Worm (Caenorhabditis elegans) whole organism, L3 larva: ENCODE measurements around the gene F44A6.3.
A peak's percentile ranks its signal among the peaks of the same experiment; 100 is the strongest.

Experiments
- ZK546.5 ChIP-seq: sonication (generic microtip); optimal IDR thresholded peaks from 2 replicates; lab custom pipeline; 2017; ENCODE audit warnings: missing biosample characterization, missing genetic modification characterization
- aly-2 ChIP-seq: fragments of 150-350 bp; optimal IDR thresholded peaks from 2 replicates; lab custom pipeline; 2014; ENCODE audit warnings: missing biosample characterization, missing genetic modification characterization
- ama-1 ChIP-seq: fragments of 150-350 bp; optimal IDR thresholded peaks from 2 replicates; lab custom pipeline; 2018
- ceh-82 ChIP-seq: fragments of 150-350 bp; optimal IDR thresholded peaks from 2 replicates; lab custom pipeline; 2014; ENCODE audit warnings: missing biosample characterization, missing genetic modification characterization
- ceh-9 ChIP-seq: sonication (generic microtip); optimal IDR thresholded peaks from 2 replicates; lab custom pipeline; 2018; ENCODE audit warnings: missing biosample characterization, missing genetic modification characterization
- egl-27 ChIP-seq: sonication (generic microtip); optimal IDR thresholded peaks from 4 replicates; lab custom pipeline; 2017; ENCODE audit warnings: missing biosample characterization, missing genetic modification reagents, missing genetic modification characterization
- egl-5 ChIP-seq: fragments of 150-350 bp; optimal IDR thresholded peaks from 2 replicates; lab custom pipeline; 2017; ENCODE audit warnings: missing biosample characterization, missing genetic modification reagents, missing genetic modification characterization, inconsistent platforms
- elt-1 ChIP-seq: fragments of 150-350 bp; optimal IDR thresholded peaks from 2 replicates; lab custom pipeline; 2014; ENCODE audit warnings: missing biosample characterization, missing genetic modification characterization
- elt-2 ChIP-seq: sonication (generic microtip); optimal IDR thresholded peaks from 2 replicates; lab custom pipeline; 2016; ENCODE audit warnings: missing genetic modification reagents, mild to moderate bottlenecking, missing genetic modification characterization, missing compliant biosample characterization
- elt-3 ChIP-seq, 3 experiments: fragments of 150-350 bp in 1 of 3; sonication (generic microtip) in 2 of 3; optimal IDR thresholded peaks; 2 replicates in 2 of 3; 4 replicates in 1 of 3; lab custom pipeline; 2014 to 2017; ENCODE audit warnings: missing biosample characterization in 3 of 3, missing genetic modification characterization in 3 of 3
- eor-1 ChIP-seq, 2 experiments: fragments of 150-350 bp; optimal IDR thresholded peaks; 2 replicates each; lab custom pipeline; 2014 to 2018; ENCODE audit warnings: missing biosample characterization in 2 of 2, missing genetic modification characterization in 2 of 2
- fkh-2 ChIP-seq: fragments of 150-350 bp; optimal IDR thresholded peaks from 2 replicates; lab custom pipeline; 2014; ENCODE audit warnings: missing biosample characterization, missing genetic modification reagents, missing genetic modification characterization
- fos-1 ChIP-seq: fragments of 150-350 bp; optimal IDR thresholded peaks from 2 replicates; lab custom pipeline; 2014; ENCODE audit warnings: missing biosample characterization, missing genetic modification characterization
- hmg-11 ChIP-seq: sonication (generic microtip); optimal IDR thresholded peaks from 2 replicates; lab custom pipeline; 2016; ENCODE audit warnings: missing genetic modification characterization, missing compliant biosample characterization
- jun-1 ChIP-seq: fragments of 150-350 bp; optimal IDR thresholded peaks from 2 replicates; lab custom pipeline; 2014; ENCODE audit warnings: missing biosample characterization, missing genetic modification reagents, missing genetic modification characterization
- lin-15B ChIP-seq: fragments of 150-350 bp; optimal IDR thresholded peaks from 2 replicates; lab custom pipeline; 2014; ENCODE audit warnings: missing biosample characterization, missing genetic modification characterization
- lin-39 ChIP-seq: fragments of 150-350 bp; optimal IDR thresholded peaks from 2 replicates; lab custom pipeline; 2018; ENCODE audit warnings: missing biosample characterization, missing genetic modification reagents, missing genetic modification characterization
- lsy-12 ChIP-seq: sonication (generic microtip); optimal IDR thresholded peaks from 2 replicates; lab custom pipeline; 2016; ENCODE audit warnings: mild to moderate bottlenecking, missing genetic modification characterization, missing compliant biosample characterization
- mdl-1 ChIP-seq: fragments of 150-350 bp; optimal IDR thresholded peaks from 2 replicates; lab custom pipeline; 2014; ENCODE audit warnings: missing biosample characterization, missing genetic modification characterization
- mml-1 ChIP-seq: fragments of 150-350 bp; sonication (generic microtip); optimal IDR thresholded peaks from 3 replicates; lab custom pipeline; 2014; ENCODE audit warnings: missing biosample characterization, missing genetic modification characterization
- nfya-1 ChIP-seq: sonication (generic microtip); optimal IDR thresholded peaks from 2 replicates; lab custom pipeline; 2017; ENCODE audit warnings: missing genetic modification characterization, mild to moderate bottlenecking, missing compliant biosample characterization, antibody characterized with exemption, moderate library complexity; ENCODE audit not compliant: insufficient read depth
- nhr-12 ChIP-seq: fragments of 150-350 bp; optimal IDR thresholded peaks from 2 replicates; lab custom pipeline; 2014; ENCODE audit warnings: missing biosample characterization, missing genetic modification characterization
- nhr-23 ChIP-seq: fragments of 150-350 bp; optimal IDR thresholded peaks from 2 replicates; lab custom pipeline; 2014; ENCODE audit warnings: missing biosample characterization, missing genetic modification reagents, missing genetic modification characterization
- nhr-237 ChIP-seq: fragments of 150-350 bp; optimal IDR thresholded peaks from 2 replicates; lab custom pipeline; 2014; ENCODE audit warnings: missing biosample characterization, missing genetic modification characterization
- nhr-25 ChIP-seq: sonication (generic microtip); optimal IDR thresholded peaks from 2 replicates; lab custom pipeline; 2017; ENCODE audit warnings: missing biosample characterization, missing genetic modification characterization
- nhr-28 ChIP-seq: fragments of 150-350 bp; optimal IDR thresholded peaks from 2 replicates; lab custom pipeline; 2014; ENCODE audit warnings: missing biosample characterization, missing genetic modification characterization
- nhr-43 ChIP-seq: sonication (generic microtip); optimal IDR thresholded peaks from 2 replicates; lab custom pipeline; 2016; ENCODE audit warnings: mild to moderate bottlenecking, missing genetic modification characterization, missing compliant biosample characterization; ENCODE audit not compliant: poor library complexity, severe bottlenecking
- nhr-67 ChIP-seq: fragments of 150-350 bp; optimal IDR thresholded peaks from 2 replicates; lab custom pipeline; 2014; ENCODE audit warnings: missing biosample characterization, missing genetic modification characterization
- nhr-76 ChIP-seq: fragments of 150-350 bp; sonication (generic microtip); optimal IDR thresholded peaks from 5 replicates; lab custom pipeline; 2014; ENCODE audit warnings: missing biosample characterization, missing genetic modification characterization
- nhr-77 ChIP-seq: fragments of 150-350 bp; optimal IDR thresholded peaks from 2 replicates; lab custom pipeline; 2014; ENCODE audit warnings: missing biosample characterization, missing genetic modification characterization
- pha-4 ChIP-seq: fragments of 150-350 bp; optimal IDR thresholded peaks from 2 replicates; lab custom pipeline; 2014; ENCODE audit warnings: missing biosample characterization, missing genetic modification reagents, missing genetic modification characterization
- pqm-1 ChIP-seq: fragments of 150-350 bp; optimal IDR thresholded peaks from 2 replicates; lab custom pipeline; 2017; ENCODE audit warnings: missing biosample characterization, missing genetic modification characterization, inconsistent platforms
- sea-2 ChIP-seq: fragments of 150-350 bp; sonication (generic microtip); optimal IDR thresholded peaks from 4 replicates; lab custom pipeline; 2014; ENCODE audit warnings: missing biosample characterization, missing genetic modification reagents, missing genetic modification characterization
- skn-1 ChIP-seq: fragments of 150-350 bp; optimal IDR thresholded peaks from 2 replicates; lab custom pipeline; 2014; ENCODE audit warnings: missing biosample characterization, missing genetic modification characterization
- snpc-4 ChIP-seq: fragments of 150-350 bp; optimal IDR thresholded peaks from 2 replicates; lab custom pipeline; 2014; ENCODE audit warnings: missing biosample characterization, missing genetic modification characterization
- unc-39 ChIP-seq: sonication (generic microtip); optimal IDR thresholded peaks from 4 replicates; lab custom pipeline; 2017; ENCODE audit warnings: missing biosample characterization, missing genetic modification characterization
- unc-62 ChIP-seq: fragments of 150-350 bp; sonication (generic microtip); optimal IDR thresholded peaks from 4 replicates; lab custom pipeline; 2014; ENCODE audit warnings: missing biosample characterization, missing genetic modification reagents, missing genetic modification characterization
- ztf-4 ChIP-seq: fragments of 150-350 bp; optimal IDR thresholded peaks from 2 replicates; lab custom pipeline; 2014; ENCODE audit warnings: missing biosample characterization, missing genetic modification characterization

The F44A6.3 gene

DNA sequence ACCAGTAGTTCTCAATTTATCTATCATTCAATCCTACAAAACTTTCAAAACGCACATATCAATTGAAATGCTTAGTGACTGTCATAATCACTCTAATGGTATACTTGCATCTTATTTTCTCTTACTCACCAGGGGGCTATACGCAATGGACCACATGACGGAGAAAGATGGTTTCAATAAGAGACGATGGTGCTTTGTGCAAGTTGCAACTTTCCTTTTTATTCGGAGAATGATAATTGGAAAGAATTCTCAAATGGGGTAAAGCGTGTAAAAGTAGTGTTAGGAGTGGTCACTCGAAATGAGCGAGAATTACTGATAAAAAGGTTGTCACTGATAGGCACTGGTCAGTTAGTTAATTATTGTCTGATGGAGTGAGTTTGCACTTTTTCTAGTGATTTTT lies 4.1 kb upstream of the F44A6.3 start:
- TF ChIP-seq jun-1 (tag; lab: Kevin White, UChicago) (no peak), nhr-237 (tag; lab: Kevin White, UChicago) (no peak), unc-39 (tag; lab: Kevin White, UChicago) (no peak), nfya-1 (no peak), aly-2 (no peak), nhr-12 (tag; lab: Kevin White, UChicago) (no peak), lin-15B (tag; lab: Kevin White, UChicago) (no peak), ceh-9 (tag; lab: Kevin White, UChicago) (no peak), fkh-2 (tag; lab: Kevin White, UChicago) (no peak), snpc-4 (tag; lab: Kevin White, UChicago) (no peak), lin-39 (no peak), egl-5 (tag; lab: Kevin White, UChicago) (no peak)

DNA sequence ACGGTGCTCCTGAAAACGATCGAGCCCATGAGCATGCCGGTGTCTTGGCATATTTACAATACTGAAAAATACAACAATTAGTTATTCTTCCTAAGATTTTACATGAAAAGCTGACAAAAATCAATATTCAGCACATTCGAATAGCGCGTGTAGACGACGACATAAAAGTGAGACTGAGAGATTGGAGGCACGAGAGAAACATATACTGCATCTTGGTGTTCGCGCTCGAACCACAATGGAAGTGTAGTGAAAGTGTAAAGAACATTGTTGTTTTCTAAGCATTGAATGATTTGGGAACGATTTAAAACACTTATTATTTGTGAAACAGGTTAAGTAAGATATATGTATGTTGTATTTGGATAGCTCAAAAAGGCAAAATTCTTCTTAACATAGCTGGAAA lies 2.9 kb downstream of the F44A6.3 start, which contains the start of gene F44A6.4:
TSS of gene F44A6.4 (minus strand) at position 67 of the 400 bp plus-strand sequence.
- no peak for TF ChIP-seq eor-1 (tag; optimal IDR thresholded peaks at IDR 0.05; lab: Kevin White, UChicago)
- TF ChIP-seq ceh-82 (tag; lab: Kevin White, UChicago) = no peak
- TF ChIP-seq skn-1 (tag; lab: Kevin White, UChicago) = no peak
- TF ChIP-seq nhr-237 (tag; lab: Kevin White, UChicago) = no peak
- TF ChIP-seq egl-5 (tag; lab: Kevin White, UChicago) = no peak
- no peak for TF ChIP-seq lsy-12 (tag; lab: Kevin White, UChicago)
- no peak for TF ChIP-seq ama-1
- no peak for TF ChIP-seq lin-15B (tag; lab: Kevin White, UChicago)
- TF ChIP-seq nhr-43 (tag; lab: Kevin White, UChicago) = peak; percentile 45
- peak; percentile 5 for TF ChIP-seq nhr-25
- no peak for TF ChIP-seq ztf-4 (tag; lab: Kevin White, UChicago)
- TF ChIP-seq hmg-11 (tag; lab: Kevin White, UChicago) = peak; percentile 23
- no peak for TF ChIP-seq lin-39
- no peak for TF ChIP-seq unc-39 (tag; lab: Kevin White, UChicago)
- TF ChIP-seq ceh-9 (tag; lab: Kevin White, UChicago) = no peak
- no peak for TF ChIP-seq nhr-67 (tag; lab: Kevin White, UChicago)
- no peak for TF ChIP-seq elt-3 (tag; optimal IDR thresholded peaks at IDR 0.05; lab: Kevin White, UChicago)
- no peak for TF ChIP-seq jun-1 (tag; lab: Kevin White, UChicago)
- no peak for TF ChIP-seq elt-2 (tag; lab: Kevin White, UChicago)
- TF ChIP-seq ZK546.5 = no peak
- no peak for TF ChIP-seq mml-1 (tag; lab: Kevin White, UChicago)
- no peak for TF ChIP-seq unc-62
- TF ChIP-seq nfya-1 = peak; percentile 6
- TF ChIP-seq pqm-1 (tag; lab: Kevin White, UChicago) = no peak
- no peak for TF ChIP-seq nhr-23
- no peak for TF ChIP-seq nhr-77 (tag; lab: Kevin White, UChicago)
- no peak for TF ChIP-seq fkh-2 (tag; lab: Kevin White, UChicago)
- no peak for TF ChIP-seq elt-1 (tag; lab: Kevin White, UChicago)
- no peak for TF ChIP-seq nhr-76
- TF ChIP-seq aly-2 = no peak
- no peak for TF ChIP-seq mdl-1 (tag; lab: Kevin White, UChicago)
- no peak for TF ChIP-seq sea-2
- TF ChIP-seq snpc-4 (tag; lab: Kevin White, UChicago) = peak; percentile 11
- TF ChIP-seq egl-27 (tag; lab: Kevin White, UChicago) = no peak

DNA sequence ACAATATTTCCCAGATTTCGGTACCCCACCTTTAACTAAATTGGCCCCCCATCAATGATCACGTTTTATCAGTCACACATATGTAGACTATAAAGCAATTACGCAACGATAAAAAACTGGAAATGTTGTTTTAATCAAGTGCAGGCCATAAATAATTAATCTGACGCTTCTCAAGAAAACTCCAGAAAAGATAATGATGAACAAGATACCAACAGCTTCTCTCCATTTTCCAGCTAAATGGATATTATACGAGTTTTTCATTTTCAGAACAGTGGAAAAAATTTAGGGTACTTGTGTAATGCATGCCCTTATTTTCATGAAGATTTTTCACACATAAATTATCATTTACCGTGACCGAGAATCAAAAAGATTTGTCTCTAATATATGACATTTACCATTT lies 3.8 kb downstream of the F44A6.3 start:
- TF ChIP-seq pqm-1 (tag; lab: Kevin White, UChicago) (peak; percentile 51), elt-2 (tag; lab: Kevin White, UChicago) (peak; percentile 78), aly-2 (no peak), skn-1 (tag; lab: Kevin White, UChicago) (no peak), fos-1 (tag; lab: Kevin White, UChicago) (no peak), nhr-28 (tag; lab: Kevin White, UChicago) (peak; percentile 52), nhr-237 (tag; lab: Kevin White, UChicago) (no peak), nhr-43 (tag; lab: Kevin White, UChicago) (peak; percentile 80), fkh-2 (tag; lab: Kevin White, UChicago) (no peak), pha-4 (tag; lab: Kevin White, UChicago) (no peak), ceh-9 (tag; lab: Kevin White, UChicago) (no peak), unc-39 (tag; lab: Kevin White, UChicago) (no peak)
- TF ChIP-seq, all 47 proteins: peak for 4
